Fruit fly (Drosophila melanogaster) whole organism, prepupa: ENCODE results near the gene Rab30.
A peak's percentile ranks its signal among the peaks of the same experiment; 100 is the strongest.

ENCODE experiments used
- Blimp-1 ChIP-seq: fragments of 200-800 bp; sonication (Bioruptor generic); optimal IDR thresholded peaks from 3 replicates; lab custom pipeline; 2017; ENCODE audit warnings: missing biosample characterization, missing genetic modification characterization, mild to moderate bottlenecking, moderate library complexity, missing genetic modification reagents
- CG10631 ChIP-seq: fragments of 200-800 bp; sonication (Bioruptor generic); optimal IDR thresholded peaks from 2 replicates; lab custom pipeline; 2016; ENCODE audit warnings: missing biosample characterization, missing genetic modification characterization
- CG10669 ChIP-seq: fragments of 200-800 bp; sonication (Bioruptor generic); optimal IDR thresholded peaks from 3 replicates; lab custom pipeline; 2018; ENCODE audit warnings: missing biosample characterization, mild to moderate bottlenecking, missing genetic modification characterization, moderate library complexity
- CG11294 ChIP-seq: fragments of 200-800 bp; sonication (Bioruptor generic); IDR thresholded peaks from 2 replicates; pipeline ENCODE4 v1.3.6; 2022; ENCODE audit warnings: missing biosample characterization, missing genetic modification characterization
- CG11902 ChIP-seq: fragments of 200-800 bp; sonication (Bioruptor generic); optimal IDR thresholded peaks from 3 replicates; lab custom pipeline; 2016; ENCODE audit warnings: missing biosample characterization, missing genetic modification characterization
- CG15336 ChIP-seq: fragments of 200-800 bp; sonication (Bioruptor generic); IDR thresholded peaks from 2 replicates; pipeline ENCODE4 v1.3.6; 2022; ENCODE audit warnings: missing biosample characterization, missing genetic modification characterization
- CG1621 ChIP-seq: fragments of 200-800 bp; sonication (Bioruptor generic); optimal IDR thresholded peaks from 3 replicates; lab custom pipeline; 2018; ENCODE audit warnings: missing biosample characterization, mild to moderate bottlenecking, missing genetic modification characterization
- CG16779 ChIP-seq: fragments of 200-800 bp; sonication (Bioruptor generic); optimal IDR thresholded peaks from 3 replicates; lab custom pipeline; 2017; ENCODE audit warnings: missing biosample characterization, mild to moderate bottlenecking, missing genetic modification characterization
- CG3032 ChIP-seq: fragments of 200-800 bp; optimal IDR thresholded peaks from 2 replicates; lab custom pipeline; 2019; ENCODE audit warnings: missing biosample characterization, mild to moderate bottlenecking, missing genetic modification characterization, moderate library complexity
- CG31627 ChIP-seq: fragments of 200-800 bp; sonication (Bioruptor generic); optimal IDR thresholded peaks from 3 replicates; lab custom pipeline; 2016; ENCODE audit warnings: missing biosample characterization, missing genetic modification characterization
- CG32006 ChIP-seq: fragments of 200-800 bp; sonication (Bioruptor generic); optimal IDR thresholded peaks from 3 replicates; lab custom pipeline; 2017; ENCODE audit warnings: missing biosample characterization, mild to moderate bottlenecking, missing genetic modification characterization
- CG3919 ChIP-seq: fragments of 200-800 bp; sonication (Bioruptor generic); optimal IDR thresholded peaks from 3 replicates; lab custom pipeline; 2016; ENCODE audit warnings: missing biosample characterization, missing genetic modification characterization
- CG6163 ChIP-seq: fragments of 200-800 bp; sonication (Bioruptor generic); IDR thresholded peaks from 3 replicates; pipeline ENCODE4 v1.3.6; 2022; ENCODE audit warnings: missing biosample characterization, missing genetic modification characterization
- CG6276 ChIP-seq: fragments of 200-800 bp; sonication (Bioruptor generic); optimal IDR thresholded peaks from 2 replicates; lab custom pipeline; 2017; ENCODE audit warnings: missing biosample characterization, mild to moderate bottlenecking, missing genetic modification characterization
- CG6792 ChIP-seq: fragments of 200-800 bp; sonication (Bioruptor generic); optimal IDR thresholded peaks from 3 replicates; lab custom pipeline; 2016; ENCODE audit warnings: missing biosample characterization, missing genetic modification characterization
- CG6808 ChIP-seq: fragments of 200-800 bp; sonication (Bioruptor generic); optimal IDR thresholded peaks from 3 replicates; lab custom pipeline; 2017; ENCODE audit warnings: missing biosample characterization, missing genetic modification characterization, mild to moderate bottlenecking, moderate library complexity, missing genetic modification reagents
- CG6854 ChIP-seq: fragments of 200-800 bp; sonication (Bioruptor generic); optimal IDR thresholded peaks from 2 replicates; lab custom pipeline; 2017; ENCODE audit warnings: missing biosample characterization, mild to moderate bottlenecking, missing genetic modification characterization
- CG8119 ChIP-seq: fragments of 200-800 bp; sonication (Bioruptor generic); IDR thresholded peaks from 3 replicates; pipeline ENCODE4 v1.3.6; 2022; ENCODE audit warnings: missing biosample characterization, missing genetic modification characterization
- Eip75B ChIP-seq: fragments of 200-800 bp; sonication (Bioruptor generic); optimal IDR thresholded peaks from 3 replicates; lab custom pipeline; 2016; ENCODE audit warnings: missing biosample characterization, missing genetic modification characterization
- Eip93F ChIP-seq: fragments of 200-800 bp; sonication (Bioruptor generic); optimal IDR thresholded peaks from 2 replicates; lab custom pipeline; 2016; ENCODE audit warnings: missing biosample characterization, mild to moderate bottlenecking, missing genetic modification characterization
- Ets21C ChIP-seq: fragments of 200-800 bp; sonication (Bioruptor generic); optimal IDR thresholded peaks from 3 replicates; lab custom pipeline; 2016; ENCODE audit warnings: missing biosample characterization, missing genetic modification characterization
- Ets96B ChIP-seq: fragments of 200-800 bp; optimal IDR thresholded peaks from 2 replicates; lab custom pipeline; 2019; ENCODE audit warnings: missing biosample characterization, mild to moderate bottlenecking, missing genetic modification characterization, moderate library complexity
- Gug ChIP-seq: fragments of 200-800 bp; sonication (Bioruptor generic); IDR thresholded peaks from 2 replicates; pipeline ENCODE4 v1.3.6; 2022; ENCODE audit warnings: missing biosample characterization, missing genetic modification characterization
- Hr38 ChIP-seq: sonication (Bioruptor generic); optimal IDR thresholded peaks from 2 replicates; lab custom pipeline; 2016; ENCODE audit warnings: missing biosample characterization, missing genetic modification characterization
- Hr39 ChIP-seq: fragments of 200-800 bp; sonication (Bioruptor generic); optimal IDR thresholded peaks from 2 replicates; lab custom pipeline; 2016; ENCODE audit warnings: missing biosample characterization, missing genetic modification characterization
- Hr4 ChIP-seq: fragments of 200-800 bp; sonication (Bioruptor generic); optimal IDR thresholded peaks from 3 replicates; lab custom pipeline; 2016; ENCODE audit warnings: missing biosample characterization, missing genetic modification characterization
- Lpt ChIP-seq: fragments of 200-800 bp; sonication (Bioruptor generic); optimal IDR thresholded peaks from 3 replicates; lab custom pipeline; 2016; ENCODE audit warnings: missing biosample characterization, missing genetic modification characterization
- Met ChIP-seq: fragments of 200-800 bp; sonication (Bioruptor generic); optimal IDR thresholded peaks from 3 replicates; lab custom pipeline; 2016; ENCODE audit warnings: missing biosample characterization, missing genetic modification characterization
- OdsH ChIP-seq: fragments of 200-800 bp; sonication (Bioruptor generic); optimal IDR thresholded peaks from 3 replicates; lab custom pipeline; 2016; ENCODE audit warnings: missing biosample characterization, missing genetic modification characterization
- Smox ChIP-seq: fragments of 200-800 bp; sonication (Bioruptor generic); optimal IDR thresholded peaks from 3 replicates; lab custom pipeline; 2016; ENCODE audit warnings: missing biosample characterization, missing genetic modification characterization
- Sox102F ChIP-seq: fragments of 200-800 bp; sonication (Bioruptor generic); optimal IDR thresholded peaks from 2 replicates; lab custom pipeline; 2016; ENCODE audit warnings: missing biosample characterization, mild to moderate bottlenecking, missing genetic modification characterization
- Sox14 ChIP-seq: fragments of 200-800 bp; sonication (Bioruptor generic); optimal IDR thresholded peaks from 3 replicates; lab custom pipeline; 2016; ENCODE audit warnings: missing biosample characterization, missing genetic modification characterization
- achi ChIP-seq: fragments of 200-800 bp; sonication (Bioruptor generic); optimal IDR thresholded peaks from 3 replicates; lab custom pipeline; 2016; ENCODE audit warnings: missing biosample characterization, missing genetic modification characterization
- acj6 ChIP-seq: fragments of 200-800 bp; sonication (Bioruptor generic); optimal IDR thresholded peaks from 3 replicates; lab custom pipeline; 2016; ENCODE audit warnings: missing biosample characterization, missing genetic modification characterization
- dac ChIP-seq: fragments of 200-800 bp; sonication (Bioruptor generic); optimal IDR thresholded peaks from 2 replicates; lab custom pipeline; 2017; ENCODE audit warnings: missing biosample characterization, mild to moderate bottlenecking, missing genetic modification characterization
- dsx ChIP-seq: fragments of 200-800 bp; optimal IDR thresholded peaks from 3 replicates; lab custom pipeline; 2019; ENCODE audit warnings: missing biosample characterization, mild to moderate bottlenecking, missing genetic modification characterization, moderate library complexity; ENCODE audit not compliant: poor library complexity, severe bottlenecking
- eg ChIP-seq: fragments of 200-800 bp; sonication (Bioruptor generic); IDR thresholded peaks from 3 replicates; pipeline ENCODE4 v1.3.6; 2022; ENCODE audit warnings: missing biosample characterization, missing genetic modification characterization
- esn ChIP-seq: fragments of 200-800 bp; sonication (Bioruptor generic); optimal IDR thresholded peaks from 2 replicates; lab custom pipeline; 2016; ENCODE audit warnings: missing biosample characterization, mild to moderate bottlenecking, missing genetic modification characterization, moderate library complexity
- fd59A ChIP-seq: fragments of 200-800 bp; sonication (Bioruptor generic); optimal IDR thresholded peaks from 2 replicates; lab custom pipeline; 2017; ENCODE audit warnings: missing biosample characterization, mild to moderate bottlenecking, missing genetic modification characterization, missing genetic modification reagents
- fkh ChIP-seq: fragments of 200-800 bp; sonication (Bioruptor generic); optimal IDR thresholded peaks from 3 replicates; lab custom pipeline; 2017; ENCODE audit warnings: missing biosample characterization, mild to moderate bottlenecking, missing genetic modification characterization, moderate library complexity
- lz ChIP-seq: fragments of 200-800 bp; sonication (Bioruptor generic); optimal IDR thresholded peaks from 3 replicates; lab custom pipeline; 2016; ENCODE audit warnings: missing biosample characterization, missing genetic modification characterization
- net ChIP-seq: fragments of 200-800 bp; sonication (Bioruptor generic); optimal IDR thresholded peaks from 3 replicates; lab custom pipeline; 2016; ENCODE audit warnings: missing biosample characterization, missing genetic modification characterization
- pdm3 ChIP-seq: fragments of 200-800 bp; sonication (Bioruptor generic); optimal IDR thresholded peaks from 3 replicates; lab custom pipeline; 2016; ENCODE audit warnings: missing biosample characterization, missing genetic modification characterization
- spab ChIP-seq: fragments of 200-800 bp; sonication (Bioruptor generic); optimal IDR thresholded peaks from 2 replicates; lab custom pipeline; 2017; ENCODE audit warnings: missing biosample characterization, mild to moderate bottlenecking, missing genetic modification characterization, missing genetic modification reagents
- ss ChIP-seq, 2 experiments: fragments of 200-800 bp; sonication (Bioruptor generic); optimal IDR thresholded peaks; 2 replicates in 1 of 2; 3 replicates in 1 of 2; lab custom pipeline; 2017 to 2018; ENCODE audit warnings: mild to moderate bottlenecking in 2 of 2, missing biosample characterization in 2 of 2, missing genetic modification characterization in 2 of 2, moderate library complexity in 1 of 2
- svp ChIP-seq: fragments of 200-800 bp; sonication (Bioruptor generic); peaks from one replicate; lab custom pipeline; 2016; ENCODE audit warnings: missing biosample characterization, missing genetic modification characterization
- topi ChIP-seq: fragments of 200-800 bp; sonication (Bioruptor generic); optimal IDR thresholded peaks from 3 replicates; lab custom pipeline; 2016; ENCODE audit warnings: missing biosample characterization, missing genetic modification characterization

The Rab30 gene

DNA sequence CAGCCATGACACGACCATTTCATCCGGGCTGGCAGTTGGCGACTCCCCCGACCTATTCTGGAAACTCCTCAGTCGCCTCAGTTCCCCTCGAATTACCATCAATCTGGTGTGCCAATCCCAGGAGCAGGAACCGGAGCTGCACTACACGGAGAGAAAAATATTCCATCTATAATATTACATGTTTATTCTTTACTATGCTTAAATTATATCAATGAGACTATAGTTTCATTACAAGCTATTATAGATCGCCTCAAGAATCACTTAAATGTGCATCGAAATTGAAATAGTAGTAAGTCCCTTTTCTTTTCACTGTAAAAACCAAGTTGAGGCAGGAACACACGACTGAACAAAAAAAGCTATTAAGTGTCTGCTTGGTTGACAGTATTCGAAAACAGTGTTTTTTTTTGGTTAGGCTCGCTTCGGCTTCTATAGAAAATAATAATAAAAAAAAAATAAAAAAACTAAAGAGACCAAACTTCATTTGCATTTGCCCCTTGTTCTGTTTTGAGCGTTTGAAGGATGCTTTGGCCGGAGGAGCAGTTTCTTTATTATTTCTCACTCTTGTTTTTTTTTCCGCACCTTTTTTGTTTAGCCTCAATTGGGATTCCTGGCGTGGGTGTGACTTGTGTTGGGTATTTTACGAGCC is 43.8 kb upstream of the Rab30 start (continued):
- TF ChIP-seq Hr39 (GFP tag; lab: Kevin White, UChicago) = peak; percentile 45
- peak; percentile 65 for TF ChIP-seq esn (GFP tag; lab: Kevin White, UChicago)
- peak; percentile 61 for TF ChIP-seq lz (GFP tag; lab: Kevin White, UChicago)
- TF ChIP-seq CG11902 (GFP tag; lab: Kevin White, UChicago) = peak; percentile 35
- TF ChIP-seq ss (GFP tag; optimal IDR thresholded peaks at IDR 0.05; lab: Kevin White, UChicago) = peak; percentile 91 to 94
- TF ChIP-seq CG3032 (tag; lab: Kevin White, UChicago) = peak; percentile 89
- peak; percentile 89 for TF ChIP-seq CG10669 (GFP tag; lab: Kevin White, UChicago)
- TF ChIP-seq CG16779 (tag; lab: Kevin White, UChicago) = peak; percentile 66
- TF ChIP-seq CG6276 (GFP tag; lab: Kevin White, UChicago) = peak; percentile 44
- TF ChIP-seq OdsH (GFP tag; lab: Kevin White, UChicago) = peak; percentile 76
- TF ChIP-seq CG6808 (GFP tag; lab: Kevin White, UChicago) = peak; percentile 88
- peak; percentile 80 for TF ChIP-seq CG15336 (GFP tag; lab: Robert Waterston, UW)
- TF ChIP-seq CG11294 (GFP tag; lab: Robert Waterston, UW) = peak; percentile 52; the same call in 1 of the 2 replicates
- peak; percentile 71 for TF ChIP-seq svp (GFP tag; lab: Kevin White, UChicago)
- TF ChIP-seq CG6792 (GFP tag; lab: Kevin White, UChicago) = peak; percentile 78
- TF ChIP-seq, all 60 proteins: peak for 54

DNA sequence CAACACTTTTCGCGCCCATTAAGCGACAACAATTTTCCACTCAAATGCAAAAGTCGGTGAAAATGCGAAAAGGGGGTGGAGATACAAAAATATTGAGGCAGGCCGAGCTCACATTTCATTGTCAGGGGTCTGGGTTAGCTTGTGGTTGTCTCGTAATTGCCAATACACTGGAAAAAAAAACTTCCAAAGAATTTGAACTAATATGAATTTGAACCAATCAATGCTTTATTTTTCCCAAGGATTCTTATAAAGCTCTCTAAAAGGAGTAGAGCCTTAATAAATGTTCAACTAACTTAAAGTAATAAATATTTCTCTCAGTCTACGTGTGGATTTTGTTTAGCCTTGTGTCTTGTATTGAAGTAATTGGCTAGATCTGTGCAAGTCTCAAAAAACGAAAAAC is 40.6 kb upstream of the Rab30 start:
- TF ChIP-seq net = peak; percentile 26
- TF ChIP-seq acj6 (GFP tag; lab: Kevin White, UChicago) = peak; percentile 45
- TF ChIP-seq CG6163 (GFP tag; lab: Robert Waterston, UW) = peak; percentile 77; the same call in 2 of the 3 replicates
- TF ChIP-seq CG3919 (GFP tag; lab: Kevin White, UChicago) = peak; percentile 52
- peak; percentile 44 for TF ChIP-seq achi (GFP tag; lab: Kevin White, UChicago)
- peak; percentile 3 for TF ChIP-seq Smox (GFP tag; lab: Kevin White, UChicago)
- TF ChIP-seq CG11902 (GFP tag; lab: Kevin White, UChicago) = no peak
- peak; percentile 59 for TF ChIP-seq Gug (GFP tag; lab: Robert Waterston, UW)
- TF ChIP-seq topi (GFP tag; lab: Kevin White, UChicago) = peak; percentile 26
- TF ChIP-seq Hr38 = no peak
- peak; percentile 77 for TF ChIP-seq CG15336 (GFP tag; lab: Robert Waterston, UW)
- peak; percentile 21 for TF ChIP-seq CG10631
- peak; percentile 14 for TF ChIP-seq CG31627 (GFP tag; lab: Kevin White, UChicago)
- TF ChIP-seq CG6854 (GFP tag; lab: Kevin White, UChicago) = no peak
- peak; percentile 56 for TF ChIP-seq OdsH (GFP tag; lab: Kevin White, UChicago)
- no peak for TF ChIP-seq Blimp-1 (GFP tag; lab: Kevin White, UChicago)
- TF ChIP-seq Eip75B (GFP tag; lab: Kevin White, UChicago) = peak; percentile 15
- no peak for TF ChIP-seq Sox102F (GFP tag; lab: Kevin White, UChicago)
- peak; percentile 13 for TF ChIP-seq CG3032 (tag; lab: Kevin White, UChicago)
- TF ChIP-seq pdm3 (GFP tag; lab: Kevin White, UChicago) = peak; percentile 57
- peak; percentile 36 for TF ChIP-seq Ets96B (tag; lab: Kevin White, UChicago)
- TF ChIP-seq dsx (GFP tag; lab: Kevin White, UChicago) = peak; percentile 9
- TF ChIP-seq Sox14 (GFP tag; lab: Kevin White, UChicago) = peak; percentile 22
- peak; percentile 80 for TF ChIP-seq CG32006 (GFP tag; lab: Kevin White, UChicago)
- TF ChIP-seq eg = peak; percentile 82
- TF ChIP-seq ss (GFP tag; optimal IDR thresholded peaks at IDR 0.05; lab: Kevin White, UChicago) = no peak
- TF ChIP-seq Lpt (GFP tag; lab: Kevin White, UChicago) = peak; percentile 52
- peak; percentile 75 for TF ChIP-seq CG8119 (GFP tag; lab: Robert Waterston, UW)
- TF ChIP-seq spab (GFP tag; lab: Kevin White, UChicago) = peak; percentile 14
- TF ChIP-seq Eip93F (GFP tag; lab: Kevin White, UChicago) = no peak
- peak; percentile 32 for TF ChIP-seq CG10669 (GFP tag; lab: Kevin White, UChicago)
- no peak for TF ChIP-seq fd59A (GFP tag; lab: Kevin White, UChicago)
- peak; percentile 81 for TF ChIP-seq Hr4 (GFP tag; lab: Kevin White, UChicago)
- no peak for TF ChIP-seq Met (GFP tag; lab: Kevin White, UChicago)
- peak; percentile 48 for TF ChIP-seq dac
- TF ChIP-seq lz (GFP tag; lab: Kevin White, UChicago) = no peak
- peak; percentile 53 for TF ChIP-seq CG6276 (GFP tag; lab: Kevin White, UChicago)
- TF ChIP-seq Ets21C (GFP tag; lab: Kevin White, UChicago) = no peak
- TF ChIP-seq CG1621 (tag; lab: Kevin White, UChicago) = no peak
- TF ChIP-seq fkh (GFP tag; lab: Kevin White, UChicago) = no peak
